Worm (Caenorhabditis elegans) whole organism, L4 larva: ENCODE data around the gene F43G6.16.

Experiments used
- F37D6.2 ChIP-seq: sonication (generic microtip); optimal IDR thresholded peaks from 2 replicates; lab custom pipeline; 2016; ENCODE audit warnings: mild to moderate bottlenecking, missing genetic modification characterization, missing compliant biosample characterization
- F44E2.7 ChIP-seq: fragments of 200-800 bp; sonication (Bioruptor generic); IDR thresholded peaks from 2 replicates; pipeline ENCODE4 v2.1.2; 2022; ENCODE audit warnings: missing genetic modification characterization, missing compliant biosample characterization
- Y105C5A.15 ChIP-seq: fragments of 200-800 bp; sonication (Bioruptor generic); IDR thresholded peaks from 2 replicates; pipeline ENCODE4 v1.3.6; 2022; ENCODE audit warnings: missing genetic modification characterization, missing compliant biosample characterization
- Y5F2A.4 ChIP-seq: fragments of 200-800 bp; sonication (Bioruptor generic); optimal IDR thresholded peaks from 2 replicates; lab custom pipeline; 2018; ENCODE audit warnings: mild to moderate bottlenecking, missing genetic modification characterization, missing compliant biosample characterization
- ZK546.5 ChIP-seq, 2 experiments: sonication (generic microtip); optimal IDR thresholded peaks; 2 replicates each; lab custom pipeline; 2017; ENCODE audit warnings: missing biosample characterization in 2 of 2, missing genetic modification characterization in 2 of 2
- aly-2 ChIP-seq: sonication (generic microtip); optimal IDR thresholded peaks from 2 replicates; lab custom pipeline; 2018; ENCODE audit warnings: missing biosample characterization, missing genetic modification characterization
- arid-1 ChIP-seq: fragments of 200-800 bp; sonication (Bioruptor generic); conservative IDR thresholded peaks from 2 replicates; pipeline ENCODE4 v1.3.6; 2022; ENCODE audit warnings: missing genetic modification reagents, missing genetic modification characterization, missing compliant biosample characterization
- ceh-28 ChIP-seq: fragments of 150-350 bp; optimal IDR thresholded peaks from 2 replicates; lab custom pipeline; 2014; ENCODE audit warnings: missing biosample characterization, missing genetic modification reagents, missing genetic modification characterization
- ceh-32 ChIP-seq: sonication (generic microtip); optimal IDR thresholded peaks from 2 replicates; lab custom pipeline; 2016; ENCODE audit warnings: mild to moderate bottlenecking, missing genetic modification characterization, missing compliant biosample characterization; ENCODE audit not compliant: poor library complexity
- ceh-44 ChIP-seq: fragments of 200-800 bp; sonication (Bioruptor generic); IDR thresholded peaks from 2 replicates; pipeline ENCODE4 v1.3.6; 2022; ENCODE audit warnings: missing genetic modification reagents, missing genetic modification characterization, missing compliant biosample characterization
- ceh-82 ChIP-seq: sonication (generic microtip); optimal IDR thresholded peaks from 2 replicates; lab custom pipeline; 2017; ENCODE audit warnings: missing biosample characterization, missing genetic modification characterization
- ces-1 ChIP-seq: fragments of 150-350 bp; sonication (generic microtip); optimal IDR thresholded peaks from 4 replicates; lab custom pipeline; 2014; ENCODE audit warnings: missing biosample characterization, missing genetic modification reagents, missing genetic modification characterization
- daf-12 ChIP-seq: fragments of 150-350 bp; optimal IDR thresholded peaks from 2 replicates; lab custom pipeline; 2014; ENCODE audit warnings: missing biosample characterization, missing genetic modification reagents, missing genetic modification characterization
- daf-16 ChIP-seq, 3 experiments: sonication (generic microtip); optimal IDR thresholded peaks; 2 replicates each; lab custom pipeline; 2016 to 2017; ENCODE audit warnings: missing genetic modification characterization in 3 of 3, missing genetic modification reagents in 3 of 3, mild to moderate bottlenecking in 2 of 3, missing compliant biosample characterization in 2 of 3, missing biosample characterization in 1 of 3, moderate library complexity in 1 of 3
- daf-19 ChIP-seq: fragments of 200-800 bp; sonication (Bioruptor generic); conservative IDR thresholded peaks from 2 replicates; pipeline ENCODE4 v1.3.6; 2022; ENCODE audit warnings: missing genetic modification characterization, missing compliant biosample characterization
- dmd-9 ChIP-seq: fragments of 200-800 bp; sonication (Bioruptor generic); IDR thresholded peaks from 2 replicates; pipeline ENCODE4 v1.3.6; 2022; ENCODE audit warnings: missing genetic modification reagents, missing genetic modification characterization, missing compliant biosample characterization
- dpl-1 ChIP-seq: fragments of 150-350 bp; optimal IDR thresholded peaks from 2 replicates; lab custom pipeline; 2014; ENCODE audit warnings: missing biosample characterization, missing genetic modification reagents, missing genetic modification characterization
- egl-27 ChIP-seq: sonication (generic microtip); optimal IDR thresholded peaks from 3 replicates; lab custom pipeline; 2017; ENCODE audit warnings: missing biosample characterization, missing genetic modification reagents, missing genetic modification characterization
- lin-1 ChIP-seq: fragments of 200-800 bp; sonication (Bioruptor generic); IDR thresholded peaks from 2 replicates; pipeline ENCODE4 v1.3.6; 2022; ENCODE audit warnings: missing genetic modification reagents, missing genetic modification characterization, missing compliant biosample characterization
- lin-13 ChIP-seq: fragments of 150-350 bp; optimal IDR thresholded peaks from 2 replicates; lab custom pipeline; 2014; ENCODE audit warnings: missing biosample characterization, missing genetic modification reagents, missing genetic modification characterization
- madf-5 ChIP-seq, 2 experiments: fragments of 200-800 bp; sonication (Bioruptor generic); IDR thresholded peaks; 2 replicates each; pipeline ENCODE4 v1.3.6; 2022; ENCODE audit warnings: missing compliant biosample characterization in 2 of 2, missing genetic modification characterization in 2 of 2
- madf-9 ChIP-seq: fragments of 200-800 bp; sonication (Bioruptor generic); conservative IDR thresholded peaks from 2 replicates; pipeline ENCODE4 v1.3.6; 2022; ENCODE audit warnings: missing genetic modification reagents, missing genetic modification characterization, missing compliant biosample characterization
- mep-1 ChIP-seq: fragments of 150-350 bp; sonication (generic microtip); optimal IDR thresholded peaks from 3 replicates; lab custom pipeline; 2014; ENCODE audit warnings: missing biosample characterization, missing genetic modification characterization
- nhr-10 ChIP-seq: fragments of 150-350 bp; optimal IDR thresholded peaks from 2 replicates; lab custom pipeline; 2014; ENCODE audit warnings: missing biosample characterization, missing genetic modification characterization
- nhr-25 ChIP-seq: sonication (generic microtip); optimal IDR thresholded peaks from 2 replicates; lab custom pipeline; 2017; ENCODE audit warnings: missing genetic modification characterization, mild to moderate bottlenecking, missing compliant biosample characterization, antibody characterized with exemption, moderate library complexity, borderline replicate concordance; ENCODE audit not compliant: insufficient read depth
- nhr-48 ChIP-seq: sonication (generic microtip); optimal IDR thresholded peaks from 2 replicates; lab custom pipeline; 2016; ENCODE audit warnings: mild to moderate bottlenecking, missing genetic modification characterization, missing compliant biosample characterization
- nhr-76 ChIP-seq: fragments of 150-350 bp; optimal IDR thresholded peaks from 2 replicates; lab custom pipeline; 2014; ENCODE audit warnings: missing biosample characterization, missing genetic modification characterization
- pha-4 ChIP-seq, 2 experiments: fragments of 150-350 bp in 1 of 2; fragments of 200-800 bp in 1 of 2; sonication (Bioruptor generic) in 1 of 2; IDR thresholded peaks in 1 of 2; optimal IDR thresholded peaks in 1 of 2; 2 replicates each; pipeline versions ENCODE4 v1.3.6 to Lab custom; 2014 to 2022; ENCODE audit warnings: missing genetic modification characterization in 2 of 2, missing genetic modification reagents in 2 of 2, missing biosample characterization in 1 of 2, missing compliant biosample characterization in 1 of 2
- pqm-1 ChIP-seq: sonication (generic microtip); optimal IDR thresholded peaks from 2 replicates; lab custom pipeline; 2017; ENCODE audit warnings: missing biosample characterization, missing genetic modification characterization
- saeg-2 ChIP-seq: fragments of 200-800 bp; sonication (Bioruptor generic); IDR thresholded peaks from 2 replicates; pipeline ENCODE4 v1.3.6; 2022; ENCODE audit warnings: missing genetic modification reagents, missing genetic modification characterization, missing compliant biosample characterization
- spr-1 ChIP-seq: sonication (generic microtip); optimal IDR thresholded peaks from 2 replicates; lab custom pipeline; 2016; ENCODE audit warnings: mild to moderate bottlenecking, missing genetic modification characterization, missing compliant biosample characterization
- vab-7 ChIP-seq: fragments of 200-800 bp; sonication (Bioruptor generic); IDR thresholded peaks from 2 replicates; pipeline ENCODE4 v1.3.6; 2022; ENCODE audit warnings: missing genetic modification reagents, missing genetic modification characterization, missing compliant biosample characterization
- zfp-3 ChIP-seq: fragments of 200-800 bp; sonication (Bioruptor generic); conservative IDR thresholded peaks from 2 replicates; pipeline ENCODE4 v1.3.6; 2022; ENCODE audit warnings: missing genetic modification reagents, missing genetic modification characterization, missing compliant biosample characterization

F43G6.16 gene

DNA sequence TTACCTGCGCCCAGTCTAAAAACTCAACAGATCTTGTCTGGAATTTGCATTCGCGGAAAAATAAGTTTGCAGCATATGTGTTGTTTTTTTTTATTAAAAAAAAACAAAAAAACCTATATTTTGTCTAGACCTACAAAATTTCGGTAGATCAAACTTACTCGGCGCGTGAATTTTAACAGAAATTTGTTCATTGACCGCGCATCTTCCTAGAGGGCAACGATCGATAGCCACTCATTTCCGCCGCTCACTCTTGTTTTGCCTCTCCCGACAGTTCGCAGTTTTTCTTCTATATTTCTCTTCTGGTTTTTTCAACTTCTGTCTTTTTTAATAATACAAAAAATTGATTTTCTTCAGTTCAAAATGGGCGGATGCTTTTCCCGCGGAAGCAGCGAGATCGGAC, 28.0 kb upstream of the F43G6.16 start, which contains the start of gene F43G6.7:
F43G6.7 (plus strand) TSS at position 355 of the 400 bp plus-strand sequence.
- no peak for TF ChIP-seq ces-1 (GFP tag; lab: Kevin White, UChicago)
- TF ChIP-seq ceh-82 = no peak
- TF ChIP-seq F44E2.7 (GFP tag; lab: Robert Waterston, UW) = no peak
- TF ChIP-seq nhr-10 (tag; lab: Kevin White, UChicago) = no peak
- TF ChIP-seq nhr-25 (tag; lab: Kevin White, UChicago) = no peak
- no peak for TF ChIP-seq spr-1 (tag; lab: Kevin White, UChicago)
- no peak for TF ChIP-seq daf-12
- no peak for TF ChIP-seq daf-19
- no peak for TF ChIP-seq ZK546.5 (tag; optimal IDR thresholded peaks at IDR 0.05; lab: Kevin White, UChicago)
- no peak for TF ChIP-seq lin-1 (GFP tag; lab: Robert Waterston, UW)
- TF ChIP-seq vab-7 (GFP tag; lab: Robert Waterston, UW) = no peak
- no peak for TF ChIP-seq ceh-28 (tag; lab: Kevin White, UChicago)
- no peak for TF ChIP-seq ceh-44 (GFP tag; lab: Robert Waterston, UW)
- no peak for TF ChIP-seq nhr-48 (tag; lab: Kevin White, UChicago)
- no peak for TF ChIP-seq mep-1 (tag; lab: Kevin White, UChicago)

DNA sequence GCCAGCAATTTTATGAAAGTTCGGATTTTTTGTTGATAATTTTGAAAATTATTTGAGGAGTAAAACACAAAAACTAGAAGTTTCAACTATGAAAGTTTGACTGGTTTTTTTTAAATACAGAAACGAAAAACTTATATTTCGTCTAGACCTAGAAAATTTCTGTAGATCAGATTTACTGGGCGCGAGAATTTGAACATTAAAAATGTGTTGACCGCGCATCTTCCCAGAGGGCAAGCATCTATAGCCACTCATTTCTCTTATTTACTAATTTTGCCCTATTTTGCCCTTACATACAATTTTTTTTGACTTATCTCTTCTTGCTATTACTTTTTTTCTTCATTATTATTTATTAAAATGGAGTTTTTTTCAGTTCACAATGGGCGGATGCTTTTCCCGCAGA, 26.5 kb upstream of the F43G6.16 start, which contains the start of gene F43G6.10:
F43G6.10 (plus strand) TSS at position 371 of the 400 bp plus-strand sequence.
- TF ChIP-seq dpl-1 (no peak), lin-1 (GFP tag; lab: Robert Waterston, UW) (no peak), Y5F2A.4 (GFP tag; lab: Kevin White, UChicago) (no peak), dmd-9 (GFP tag; lab: Robert Waterston, UW) (no peak), mep-1 (tag; lab: Kevin White, UChicago) (no peak), madf-9 (GFP tag; lab: Robert Waterston, UW) (no peak), zfp-3 (GFP tag; lab: Robert Waterston, UW) (no peak), ceh-82 (no peak), madf-5 (GFP tag; IDR thresholded peaks at IDR 0.05; lab: Robert Waterston, UW) (no peak), egl-27 (tag; lab: Kevin White, UChicago) (no peak), Y105C5A.15 (no peak), daf-16 (GFP tag; optimal IDR thresholded peaks at IDR 0.05; lab: Kevin White, UChicago) (no peak), daf-16 (tag; optimal IDR thresholded peaks at IDR 0.05; lab: Kevin White, UChicago) (no peak), nhr-76 (tag; lab: Kevin White, UChicago) (no peak), F37D6.2 (tag; lab: Kevin White, UChicago) (no peak), vab-7 (GFP tag; lab: Robert Waterston, UW) (no peak)

DNA sequence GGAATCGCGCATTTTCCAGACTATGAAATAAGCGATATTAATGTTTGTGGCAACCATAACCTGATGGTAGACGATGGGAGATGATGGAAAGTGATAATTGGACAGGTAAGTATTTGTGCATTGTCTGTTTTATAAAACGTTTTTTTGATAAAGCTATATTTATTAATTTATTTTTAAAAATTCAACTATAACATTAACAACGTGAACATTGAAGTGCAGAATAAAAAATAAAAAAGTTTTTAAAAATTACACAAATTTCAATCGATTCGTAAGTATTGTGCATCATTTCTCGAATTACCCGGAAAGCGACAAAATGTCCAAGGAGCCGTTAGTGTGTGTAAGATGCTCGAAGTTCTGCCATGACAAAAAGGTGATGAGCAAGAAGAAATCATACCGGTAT, 23.8 kb upstream of the F43G6.16 start, which contains the start of gene jmjd-1.1:
jmjd-1.1 (plus strand) TSS at position 301 of the 400 bp plus-strand sequence.
- no peak for TF ChIP-seq ceh-32
- no peak for TF ChIP-seq arid-1 (GFP tag; lab: Robert Waterston, UW)
- TF ChIP-seq madf-9 (GFP tag; lab: Robert Waterston, UW) = no peak
- no peak for TF ChIP-seq ceh-82
- no peak for TF ChIP-seq aly-2 (tag; lab: Kevin White, UChicago)
- TF ChIP-seq saeg-2 (GFP tag; lab: Robert Waterston, UW) = no peak

DNA sequence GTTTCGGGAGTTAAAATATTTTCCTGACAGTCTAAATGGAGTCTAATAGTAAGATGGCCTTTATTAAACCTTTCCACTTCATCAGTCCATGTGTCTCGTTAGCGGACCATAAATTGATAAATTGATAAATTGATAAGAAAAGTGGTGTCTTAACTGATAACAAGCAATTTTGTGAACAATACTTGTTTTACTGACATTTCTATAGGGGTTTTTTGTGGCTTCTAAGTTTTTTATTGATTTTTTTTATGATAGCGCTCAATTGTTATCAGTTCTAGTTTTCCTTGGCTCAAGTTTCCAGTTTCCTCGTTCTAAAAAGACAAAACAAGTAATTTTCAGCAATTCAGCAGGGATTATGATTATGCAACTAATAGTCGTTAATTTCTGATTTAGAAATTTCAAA, 20.0 kb upstream of the F43G6.16 start, which contains the start of gene F43G6.17:
F43G6.17 (plus strand) TSS at position 301 of the 400 bp plus-strand sequence.
- TF ChIP-seq dmd-9 (GFP tag; lab: Robert Waterston, UW) = no peak
- peak; percentile 3 for TF ChIP-seq pqm-1 (tag; lab: Kevin White, UChicago)
- TF ChIP-seq lin-13 (GFP tag; lab: Kevin White, UChicago) = no peak
- TF ChIP-seq pha-4 (GFP tag; IDR thresholded peaks at IDR 0.05; lab: Robert Waterston, UW) = no peak
- no peak for TF ChIP-seq pha-4 (tag; optimal IDR thresholded peaks at IDR 0.05; lab: Kevin White, UChicago)
- TF ChIP-seq, all 104 proteins: peak for 1
